Worm (Caenorhabditis elegans): ENCODE data around the gene R07B1.7.

DNA sequence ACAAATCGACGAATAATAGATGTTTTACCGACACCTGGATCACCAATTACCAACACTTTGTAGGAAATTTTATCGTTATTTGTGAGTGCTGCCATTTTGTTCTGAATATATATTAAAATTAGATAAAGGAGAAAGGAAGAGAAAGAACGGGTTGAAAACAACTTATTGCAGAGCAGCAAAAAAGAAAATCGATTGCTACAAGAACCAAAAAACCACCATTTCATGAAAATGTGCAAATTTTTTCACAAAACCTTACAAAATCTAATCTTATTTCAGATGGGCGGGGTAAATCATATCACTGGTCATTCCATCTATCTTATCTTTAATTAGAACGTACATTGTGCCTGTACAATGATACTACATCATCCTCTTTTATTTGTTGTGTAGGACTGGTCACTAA is 13.2 kb downstream of the R07B1.7 start, which contains the start of gene glo-1:
- TF ChIP-seq ceh-91 (GFP tag; IDR thresholded peaks at IDR 0.05) (no peak), pbrm-1 (GFP tag; IDR thresholded peaks at IDR 0.05) (no peak), B0035.1 (tag; optimal IDR thresholded peaks at IDR 0.05) (no peak), fkh-3 (tag; optimal IDR thresholded peaks at IDR 0.05) (no peak), aptf-2 (GFP tag; conservative IDR thresholded peaks at IDR 0.05) (no peak), ceh-58 (GFP tag; IDR thresholded peaks at IDR 0.05) (no peak)

All from whole organism, young adult.